Worm (Caenorhabditis elegans) whole organism, L2 larva: Measurements from ENCODE around the gene haf-3.

Experiments
- C34F6.9 ChIP-seq: fragments of 150-350 bp; optimal IDR thresholded peaks from 2 replicates; lab custom pipeline; 2014; ENCODE audit warnings: missing biosample characterization, missing genetic modification characterization
- F13H6.1 ChIP-seq: sonication (generic microtip); optimal IDR thresholded peaks from 2 replicates; lab custom pipeline; 2016; ENCODE audit warnings: missing genetic modification characterization, missing compliant biosample characterization
- R02D3.7 ChIP-seq: fragments of 150-350 bp; optimal IDR thresholded peaks from 2 replicates; lab custom pipeline; 2014; ENCODE audit warnings: missing biosample characterization, missing genetic modification characterization
- Y55F3AM.14 ChIP-seq: fragments of 200-800 bp; sonication (Bioruptor generic); optimal IDR thresholded peaks from 2 replicates; lab custom pipeline; 2018; ENCODE audit warnings: mild to moderate bottlenecking, missing genetic modification characterization, missing compliant biosample characterization
- ZK546.5 ChIP-seq: sonication (generic microtip); optimal IDR thresholded peaks from 2 replicates; lab custom pipeline; 2017; ENCODE audit warnings: missing biosample characterization, missing genetic modification characterization
- aly-2 ChIP-seq: fragments of 150-350 bp; optimal IDR thresholded peaks from 2 replicates; lab custom pipeline; 2014; ENCODE audit warnings: missing biosample characterization, missing genetic modification characterization
- blmp-1 ChIP-seq: sonication (generic microtip); optimal IDR thresholded peaks from 2 replicates; lab custom pipeline; 2017; ENCODE audit warnings: missing genetic modification characterization, mild to moderate bottlenecking, missing compliant biosample characterization, antibody characterized with exemption, moderate library complexity; ENCODE audit not compliant: insufficient read depth
- crh-2 ChIP-seq: sonication (generic microtip); optimal IDR thresholded peaks from 2 replicates; lab custom pipeline; 2017; ENCODE audit warnings: missing biosample characterization, missing genetic modification characterization
- dmd-4 ChIP-seq: sonication (generic microtip); optimal IDR thresholded peaks from 2 replicates; lab custom pipeline; 2017; ENCODE audit warnings: missing biosample characterization, missing genetic modification characterization
- egl-27 ChIP-seq: sonication (generic microtip); optimal IDR thresholded peaks from 3 replicates; lab custom pipeline; 2017; ENCODE audit warnings: missing biosample characterization, missing genetic modification reagents, missing genetic modification characterization
- elt-1 ChIP-seq: fragments of 150-350 bp; optimal IDR thresholded peaks from 2 replicates; lab custom pipeline; 2014; ENCODE audit warnings: missing biosample characterization, missing genetic modification characterization
- elt-3 ChIP-seq: sonication (generic microtip); optimal IDR thresholded peaks from 2 replicates; lab custom pipeline; 2017; ENCODE audit warnings: missing biosample characterization, missing genetic modification characterization
- fos-1 ChIP-seq: fragments of 150-350 bp; optimal IDR thresholded peaks from 2 replicates; lab custom pipeline; 2014; ENCODE audit warnings: missing biosample characterization, missing genetic modification characterization
- gmeb-1 ChIP-seq: fragments of 150-350 bp; optimal IDR thresholded peaks from 2 replicates; lab custom pipeline; 2014; ENCODE audit warnings: missing biosample characterization, missing genetic modification characterization
- lin-11 ChIP-seq: fragments of 150-350 bp; sonication (generic microtip); optimal IDR thresholded peaks from 2 replicates; lab custom pipeline; 2014; ENCODE audit warnings: missing biosample characterization, missing genetic modification characterization, inconsistent platforms, mixed read lengths
- lin-39 ChIP-seq: fragments of 150-350 bp; optimal IDR thresholded peaks from 2 replicates; lab custom pipeline; 2014; ENCODE audit warnings: missing biosample characterization, missing genetic modification reagents, missing genetic modification characterization
- lsy-2 ChIP-seq, 2 experiments: fragments of 150-350 bp in 1 of 2; sonication (generic microtip) in 1 of 2; optimal IDR thresholded peaks; 2 replicates each; lab custom pipeline; 2014 to 2017; ENCODE audit warnings: missing biosample characterization in 2 of 2, missing genetic modification characterization in 2 of 2
- mab-5 ChIP-seq: fragments of 150-350 bp; optimal IDR thresholded peaks from 2 replicates; lab custom pipeline; 2014; ENCODE audit warnings: missing biosample characterization, missing genetic modification characterization
- mbf-1 ChIP-seq: sonication (generic microtip); optimal IDR thresholded peaks from 2 replicates; lab custom pipeline; 2017; ENCODE audit warnings: missing biosample characterization, missing genetic modification characterization
- mdl-1 ChIP-seq, 2 experiments: fragments of 150-350 bp in 1 of 2; sonication (generic microtip) in 1 of 2; optimal IDR thresholded peaks; 2 replicates each; lab custom pipeline; 2017; ENCODE audit warnings: missing biosample characterization in 2 of 2, missing genetic modification characterization in 2 of 2
- nhr-10 ChIP-seq: sonication (generic microtip); optimal IDR thresholded peaks from 2 replicates; lab custom pipeline; 2017; ENCODE audit warnings: missing biosample characterization, missing genetic modification characterization
- nhr-12 ChIP-seq: fragments of 150-350 bp; optimal IDR thresholded peaks from 2 replicates; lab custom pipeline; 2014; ENCODE audit warnings: missing biosample characterization, missing genetic modification characterization
- nhr-129 ChIP-seq: fragments of 150-350 bp; optimal IDR thresholded peaks from 2 replicates; lab custom pipeline; 2014; ENCODE audit warnings: missing biosample characterization, missing genetic modification characterization
- nhr-21 ChIP-seq: fragments of 150-350 bp; optimal IDR thresholded peaks from 2 replicates; lab custom pipeline; 2014; ENCODE audit warnings: missing biosample characterization, missing genetic modification characterization
- nhr-23 ChIP-seq: fragments of 150-350 bp; optimal IDR thresholded peaks from 2 replicates; lab custom pipeline; 2014; ENCODE audit warnings: missing biosample characterization, missing genetic modification reagents, missing genetic modification characterization
- nhr-237 ChIP-seq: fragments of 150-350 bp; optimal IDR thresholded peaks from 2 replicates; lab custom pipeline; 2014; ENCODE audit warnings: missing biosample characterization, missing genetic modification characterization
- nhr-25 ChIP-seq: fragments of 150-350 bp; sonication (generic microtip); optimal IDR thresholded peaks from 3 replicates; lab custom pipeline; 2014; ENCODE audit warnings: missing biosample characterization, missing genetic modification characterization
- peb-1 ChIP-seq: fragments of 150-350 bp; optimal IDR thresholded peaks from 2 replicates; lab custom pipeline; 2014; ENCODE audit warnings: missing biosample characterization, missing genetic modification characterization
- sem-4 ChIP-seq: fragments of 150-350 bp; optimal IDR thresholded peaks from 2 replicates; lab custom pipeline; 2014; ENCODE audit warnings: missing biosample characterization, missing genetic modification reagents, missing genetic modification characterization
- skn-1 ChIP-seq: sonication (generic microtip); optimal IDR thresholded peaks from 2 replicates; lab custom pipeline; 2017; ENCODE audit warnings: missing biosample characterization, missing genetic modification characterization
- sma-3 ChIP-seq: sonication (generic microtip); optimal IDR thresholded peaks from 2 replicates; lab custom pipeline; 2016; ENCODE audit warnings: missing genetic modification reagents, missing genetic modification characterization, missing compliant biosample characterization
- sma-9 ChIP-seq, 2 experiments: fragments of 150-350 bp in 1 of 2; sonication (generic microtip) in 1 of 2; optimal IDR thresholded peaks; 2 replicates each; lab custom pipeline; 2014 to 2016; ENCODE audit warnings: missing genetic modification characterization in 2 of 2, mild to moderate bottlenecking in 1 of 2, missing biosample characterization in 1 of 2, missing compliant biosample characterization in 1 of 2, missing genetic modification reagents in 1 of 2, moderate library complexity in 1 of 2
- unc-55 ChIP-seq: fragments of 150-350 bp; sonication (generic microtip); optimal IDR thresholded peaks from 3 replicates; lab custom pipeline; 2014; ENCODE audit warnings: missing biosample characterization, missing genetic modification reagents, missing genetic modification characterization
- unc-62 ChIP-seq: fragments of 150-350 bp; optimal IDR thresholded peaks from 2 replicates; lab custom pipeline; 2014; ENCODE audit warnings: missing biosample characterization, missing genetic modification reagents, missing genetic modification characterization
- ztf-1 ChIP-seq: fragments of 200-800 bp; sonication (Bioruptor generic); conservative IDR thresholded peaks from 2 replicates; pipeline ENCODE4 v1.3.6; 2022; ENCODE audit warnings: missing genetic modification characterization, missing compliant biosample characterization
- ztf-4 ChIP-seq: fragments of 150-350 bp; optimal IDR thresholded peaks from 2 replicates; lab custom pipeline; 2014; ENCODE audit warnings: missing biosample characterization, missing genetic modification characterization

haf-3 gene

ce11 chrV:15721431-15721830 is 44.5 kb downstream of the haf-3 start:
- TF ChIP-seq lsy-2 (tag; optimal IDR thresholded peaks at IDR 0.05; lab: Kevin White, UChicago) (no peak), crh-2 (tag; lab: Kevin White, UChicago) (no peak), dmd-4 (tag; lab: Kevin White, UChicago) (no peak), elt-1 (tag; lab: Kevin White, UChicago) (no peak)

- no peak for TF ChIP-seq dmd-4 (tag; lab: Kevin White, UChicago)
- TF ChIP-seq nhr-12 (tag; lab: Kevin White, UChicago), result no peak
- TF ChIP-seq gmeb-1 (tag; lab: Kevin White, UChicago), result no peak
- no peak for TF ChIP-seq unc-62 (GFP tag; lab: Kevin White, UChicago)
- no peak for TF ChIP-seq nhr-23 (tag; lab: Kevin White, UChicago)
Measured at ce11 chrV:15719570-15719969, 46.4 kb downstream of the haf-3 start, which contains the start of gene Y6E2A.7. Y6E2A.7 (plus strand) TSS chrV:15719870.

- TF ChIP-seq elt-1 (tag; lab: Kevin White, UChicago) (no peak), dmd-4 (tag; lab: Kevin White, UChicago) (no peak), egl-27 (no peak), mdl-1 (tag; optimal IDR thresholded peaks at IDR 0.05; lab: Kevin White, UChicago) (no peak), peb-1 (tag; lab: Kevin White, UChicago) (no peak), nhr-10 (tag; lab: Kevin White, UChicago) (no peak), nhr-25 (tag; lab: Kevin White, UChicago) (no peak), ztf-4 (tag; lab: Kevin White, UChicago) (no peak), Y55F3AM.14 (GFP tag; lab: Kevin White, UChicago) (no peak), nhr-21 (tag; lab: Kevin White, UChicago) (no peak), ZK546.5 (tag; lab: Kevin White, UChicago) (no peak), unc-55 (GFP tag; lab: Kevin White, UChicago) (no peak), fos-1 (tag; lab: Kevin White, UChicago) (no peak), ztf-1 (no peak), lin-11 (tag; lab: Kevin White, UChicago) (no peak), aly-2 (tag; lab: Kevin White, UChicago) (no peak), nhr-237 (tag; lab: Kevin White, UChicago) (no peak), F13H6.1 (tag; lab: Kevin White, UChicago) (no peak)
- TF ChIP-seq, all 48 proteins: peak for 0
Measured at ce11 chrV:15718562-15718961, 47.4 kb downstream of the haf-3 start, which contains the start of gene Y6E2A.5. Y6E2A.5 (minus strand) TSS chrV:15718662.

- TF ChIP-seq nhr-129 (tag; lab: Kevin White, UChicago) (no peak), blmp-1 (no peak), F13H6.1 (tag; lab: Kevin White, UChicago) (no peak), R02D3.7 (tag; lab: Kevin White, UChicago) (no peak), nhr-10 (tag; lab: Kevin White, UChicago) (no peak), egl-27 (no peak), elt-1 (tag; lab: Kevin White, UChicago) (no peak), sem-4 (no peak), lin-39 (tag; lab: Kevin White, UChicago) (no peak), crh-2 (tag; lab: Kevin White, UChicago) (no peak), mab-5 (tag; lab: Kevin White, UChicago) (no peak), sma-9 (GFP tag; optimal IDR thresholded peaks at IDR 0.05; lab: Kevin White, UChicago) (no peak), sma-9 (tag; optimal IDR thresholded peaks at IDR 0.05; lab: Kevin White, UChicago) (no peak), skn-1 (no peak), elt-3 (tag; lab: Kevin White, UChicago) (no peak), C34F6.9 (no peak), peb-1 (tag; lab: Kevin White, UChicago) (no peak), nhr-237 (tag; lab: Kevin White, UChicago) (no peak)
Measured at ce11 chrV:15716679-15717078, 49.3 kb downstream of the haf-3 start, which contains the start of gene Y6E2A.4. Y6E2A.4 (minus strand) TSS chrV:15716779.

- TF ChIP-seq nhr-23 (tag; lab: Kevin White, UChicago) (no peak), nhr-237 (tag; lab: Kevin White, UChicago) (no peak), sma-3 (GFP tag; lab: Kevin White, UChicago) (no peak), egl-27 (no peak), gmeb-1 (tag; lab: Kevin White, UChicago) (no peak), mbf-1 (tag; lab: Kevin White, UChicago) (no peak), nhr-12 (tag; lab: Kevin White, UChicago) (no peak)
Measured at ce11 chrV:15715636-15716035, 50.3 kb downstream of the haf-3 start.
